Fruit fly (Drosophila melanogaster): ENCODE measurements around the gene CG7460.

Gene CG7460

DNA sequence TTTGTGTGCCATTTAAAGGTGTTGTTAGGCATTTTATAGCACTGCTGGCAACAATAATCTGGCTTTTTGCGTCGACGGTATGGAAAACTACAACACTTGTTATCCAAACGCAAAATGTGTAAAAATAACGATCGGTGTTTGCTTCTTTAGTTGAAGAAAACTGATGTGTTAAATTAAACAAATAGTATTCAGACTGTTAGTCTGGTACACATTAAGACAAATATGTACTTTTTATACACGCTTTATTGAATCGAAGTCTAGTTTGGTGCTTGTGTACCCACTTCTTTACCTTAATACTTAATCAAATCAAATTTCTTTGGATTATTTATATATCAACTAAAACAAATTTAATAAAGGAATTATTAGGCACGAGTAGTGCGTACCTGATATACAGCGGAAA lies 51.2 kb downstream of the CG7460 start (continued):
- no peak for TF ChIP-seq zfh1 (GFP tag; IDR thresholded peaks at IDR 0.05)
- no peak for TF ChIP-seq CG13424 (tag; optimal IDR thresholded peaks at IDR 0.05)
- TF ChIP-seq Hr78 (GFP tag; optimal IDR thresholded peaks at IDR 0.05) = no peak
- peak; percentile 91 for TF ChIP-seq CG18599 (GFP tag; optimal IDR thresholded peaks at IDR 0.05)
- TF ChIP-seq exex (tag; optimal IDR thresholded peaks at IDR 0.05) = peak; percentile 34
- TF ChIP-seq B-H2 (GFP tag; optimal IDR thresholded peaks at IDR 0.05) = peak; percentile 80
- TF ChIP-seq CG31365 (tag; optimal IDR thresholded peaks at IDR 0.05) = peak; percentile 23
- TF ChIP-seq CG2875 (GFP tag; optimal IDR thresholded peaks at IDR 0.05) = no peak
- peak; percentile 79 for TF ChIP-seq CG6813 (GFP tag; optimal IDR thresholded peaks at IDR 0.05)
- peak; percentile 69 for TF ChIP-seq schlank (tag; optimal IDR thresholded peaks at IDR 0.05)
- peak; percentile 66 for TF ChIP-seq CG6765 (GFP tag; optimal IDR thresholded peaks at IDR 0.05)
- TF ChIP-seq Adf1 (GFP tag; IDR thresholded peaks at IDR 0.05) = peak; percentile 50; the same call in 1 of the 2 replicates
- peak; percentile 62 for TF ChIP-seq CG6854 (GFP tag; optimal IDR thresholded peaks at IDR 0.05)
- peak; percentile 52 for TF ChIP-seq Fer2 (tag; optimal IDR thresholded peaks at IDR 0.05)
- TF ChIP-seq CG1233 (GFP tag; optimal IDR thresholded peaks at IDR 0.05) = peak; percentile 40
- TF ChIP-seq CG17385 (GFP tag; optimal IDR thresholded peaks at IDR 0.05) = peak; percentile 24
- TF ChIP-seq CG9817 (tag; optimal IDR thresholded peaks at IDR 0.05) = peak; percentile 42
- peak; percentile 45 for TF ChIP-seq CG12104 (GFP tag; optimal IDR thresholded peaks at IDR 0.05)
- peak; percentile 94 for TF ChIP-seq lab (GFP tag; optimal IDR thresholded peaks at IDR 0.05)
- TF ChIP-seq CG15514 (GFP tag; optimal IDR thresholded peaks at IDR 0.05) = peak; percentile 41
- peak; percentile 79 for TF ChIP-seq BtbVII (GFP tag; optimal IDR thresholded peaks at IDR 0.05)
- TF ChIP-seq CG9727 (GFP tag; optimal IDR thresholded peaks at IDR 0.05) = peak; percentile 7
- TF ChIP-seq MBD-R2 (GFP tag; IDR thresholded peaks at IDR 0.05) = no peak
- no peak for TF ChIP-seq BEAF-32 (GFP tag; optimal IDR thresholded peaks at IDR 0.05)
- TF ChIP-seq luna (GFP tag; optimal IDR thresholded peaks at IDR 0.05) = peak; percentile 11
- no peak for TF ChIP-seq CG7928 (GFP tag; optimal IDR thresholded peaks at IDR 0.05)
- TF ChIP-seq CG6175 (GFP tag; IDR thresholded peaks at IDR 0.05) = no peak
- peak; percentile 80 for TF ChIP-seq Atf6 (GFP tag; IDR thresholded peaks at IDR 0.05)
- TF ChIP-seq CG9609 (GFP tag; optimal IDR thresholded peaks at IDR 0.05) = no peak
- TF ChIP-seq fd3F (GFP tag; optimal IDR thresholded peaks at IDR 0.05) = peak; percentile 87
- TF ChIP-seq CG15011 (GFP tag; optimal IDR thresholded peaks at IDR 0.05) = peak; percentile 62
- TF ChIP-seq org-1 (GFP tag; optimal IDR thresholded peaks at IDR 0.05) = peak; percentile 12
- TF ChIP-seq pho (GFP tag; optimal IDR thresholded peaks at IDR 0.05) = peak; percentile 39

All from whole organism, embryonic.